Worm (Caenorhabditis elegans): ENCODE data around the gene mrp-5.

DNA sequence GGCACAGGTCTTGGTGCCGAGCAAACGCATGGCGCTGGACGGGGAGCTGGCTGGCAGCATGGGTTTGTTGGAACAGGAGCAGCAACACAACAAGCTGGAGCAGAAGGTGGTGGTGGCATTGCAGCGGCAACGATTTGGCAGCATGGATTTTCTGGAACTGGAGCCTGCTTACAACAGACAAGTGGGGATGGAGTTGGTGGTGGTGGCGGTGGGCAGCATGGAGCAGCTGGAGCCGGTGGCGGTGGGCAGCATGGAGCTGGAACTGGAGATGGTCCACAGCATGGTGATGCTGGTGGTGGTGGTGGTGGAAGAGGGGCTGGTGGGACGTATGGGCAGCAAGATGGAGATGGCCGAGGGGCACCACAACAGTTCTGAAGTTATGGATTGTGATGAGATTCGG, 14.7 kb upstream of the mrp-5 start:
- TF ChIP-seq ama-1 (optimal IDR thresholded peaks at IDR 0.05) (no peak), hlh-30 (tag; optimal IDR thresholded peaks at IDR 0.05; ENCODE audit: insufficient read depth) (no peak), ztf-11 (tag; optimal IDR thresholded peaks at IDR 0.05) (no peak)

Data from whole organism, L4 larva.